Worm (Caenorhabditis elegans): ENCODE data around the gene Y70C5B.2.

Y70C5B.2 gene

ce11 chrV:16647093-16647492 is 13.6 kb downstream of the Y70C5B.2 start, which contains the start of gene W06G6.10:
Gene W06G6.10, minus strand, starts transcription at chrV:16647193.
- TF ChIP-seq K12H6.12 (tag; optimal IDR thresholded peaks at IDR 0.05), result no peak
- TF ChIP-seq unc-130 (GFP tag; optimal IDR thresholded peaks at IDR 0.05), result no peak
- TF ChIP-seq lin-35 (GFP tag; optimal IDR thresholded peaks at IDR 0.05), result no peak
- no peak for TF ChIP-seq F49E8.2 (tag; optimal IDR thresholded peaks at IDR 0.05; ENCODE audit: insufficient read depth)
- TF ChIP-seq madf-10 (tag; optimal IDR thresholded peaks at IDR 0.05), result no peak

ce11 chrV:16646372-16646771 is 14.3 kb downstream of the Y70C5B.2 start, which contains the start of gene W06G6.9:
Gene W06G6.9, minus strand, starts transcription at chrV:16646472.
- TF ChIP-seq madf-3 (GFP tag; IDR thresholded peaks at IDR 0.05), result no peak
- no peak for TF ChIP-seq bed-1 (GFP tag; IDR thresholded peaks at IDR 0.05)
- no peak for TF ChIP-seq him-1 (tag; optimal IDR thresholded peaks at IDR 0.05)
- no peak for TF ChIP-seq ceh-27 (GFP tag; optimal IDR thresholded peaks at IDR 0.05)
- no peak for TF ChIP-seq nfya-1 (tag; optimal IDR thresholded peaks at IDR 0.05; ENCODE audit: borderline replicate concordance, insufficient read depth)
- no peak for TF ChIP-seq snpc-1.1 (tag; optimal IDR thresholded peaks at IDR 0.05; ENCODE audit: insufficient read depth)
- no peak for TF ChIP-seq K11D2.4 (GFP tag; IDR thresholded peaks at IDR 0.05)
- no peak for TF ChIP-seq attf-5 (GFP tag; optimal IDR thresholded peaks at IDR 0.05)
- TF ChIP-seq Y53F4B.3 (GFP tag; IDR thresholded peaks at IDR 0.05), result no peak
- no peak for TF ChIP-seq snpc-3.4 (tag; optimal IDR thresholded peaks at IDR 0.05)
- no peak for TF ChIP-seq F37B4.10 (GFP tag; IDR thresholded peaks at IDR 0.05)
- TF ChIP-seq ZK185.1 (tag; optimal IDR thresholded peaks at IDR 0.05; ENCODE audit: poor library complexity, severe bottlenecking), result no peak
- no peak for TF ChIP-seq ceh-100 (GFP tag; IDR thresholded peaks at IDR 0.05)
- no peak for TF ChIP-seq nfyb-1 (GFP tag; IDR thresholded peaks at IDR 0.05)
- no peak for TF ChIP-seq K12H6.12 (tag; optimal IDR thresholded peaks at IDR 0.05)
- TF ChIP-seq egrh-3 (GFP tag; IDR thresholded peaks at IDR 0.05), result no peak
- no peak for TF ChIP-seq T07F8.4 (tag; optimal IDR thresholded peaks at IDR 0.05)

DNA sequence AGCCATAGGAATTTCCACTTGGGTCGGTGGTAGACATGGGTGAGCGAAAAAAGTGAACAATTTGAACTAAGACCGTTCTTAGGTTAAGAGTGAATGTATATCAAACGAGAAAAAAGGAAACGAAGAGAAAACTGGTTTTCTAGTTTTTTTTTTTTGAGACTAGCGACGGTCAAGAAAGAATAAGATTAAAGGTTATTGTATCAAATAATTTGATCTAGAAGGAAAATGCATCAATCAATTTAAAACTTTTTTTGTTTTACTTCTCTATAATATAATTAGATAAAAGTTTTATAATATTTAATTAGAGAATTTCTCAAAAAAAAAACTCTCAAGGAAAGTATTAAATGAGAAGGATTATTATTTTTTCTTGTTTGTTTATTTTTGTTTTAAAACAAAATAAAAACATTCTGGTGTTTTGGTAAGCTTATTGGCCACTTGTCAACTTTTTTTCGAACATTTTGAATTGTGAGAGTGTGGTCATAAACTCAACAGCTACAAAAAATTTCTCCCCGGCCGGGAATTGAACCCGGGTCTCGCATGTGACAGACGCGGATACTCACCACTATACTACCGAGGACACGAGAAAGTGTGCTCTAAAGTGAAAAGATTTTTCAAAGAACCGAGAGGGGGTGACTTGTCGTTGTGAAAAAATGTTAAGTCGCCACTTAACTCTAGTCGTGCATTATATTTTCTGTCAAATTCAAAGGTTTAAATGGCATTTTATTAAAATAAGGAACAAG is 15.3 kb downstream of the Y70C5B.2 start, which contains the start of gene W06G6.17:
W06G6.17 (minus strand) TSS at position 51 of the 740 bp plus-strand sequence.
- TF ChIP-seq rpc-1 (optimal IDR thresholded peaks at IDR 0.05), result peak; percentile 63
- TF ChIP-seq rpc-1 (tag; optimal IDR thresholded peaks at IDR 0.05), result peak; percentile 78
- TF ChIP-seq ceh-27 (GFP tag; optimal IDR thresholded peaks at IDR 0.05), result no peak
- no peak for TF ChIP-seq tlf-1 (GFP tag; optimal IDR thresholded peaks at IDR 0.05)
- no peak for TF ChIP-seq lsl-1 (GFP tag; optimal IDR thresholded peaks at IDR 0.05)
- peak; percentile 64 for TF ChIP-seq B0261.1 (tag; optimal IDR thresholded peaks at IDR 0.05)
- peak; percentile 62; the same call in 1 of the 2 replicates for TF ChIP-seq lin-26 (GFP tag; IDR thresholded peaks at IDR 0.05)
- TF ChIP-seq unc-62 (GFP tag; optimal IDR thresholded peaks at IDR 0.05), result no peak
- TF ChIP-seq tbp1 (GFP tag; optimal IDR thresholded peaks at IDR 0.05), result peak; percentile 86
- peak; percentile 69; the same call in 1 of the 2 replicates for TF ChIP-seq nfyb-1 (GFP tag; IDR thresholded peaks at IDR 0.05)
- TF ChIP-seq hlh-26 (GFP tag; conservative IDR thresholded peaks at IDR 0.05), result no peak
- 0 out of 2 replicates have a peak, but pooled peaks have one; percentile 20 for TF ChIP-seq ztf-25 (GFP tag; IDR thresholded peaks at IDR 0.05)
- peak; percentile 15 for TF ChIP-seq snpc-4 (GFP tag; optimal IDR thresholded peaks at IDR 0.05)
- TF ChIP-seq snpc-4 (tag; optimal IDR thresholded peaks at IDR 0.05), result peak in 3 of 4 experiments; percentile 42 to 86 (median 79)
- TF ChIP-seq nhr-90 (tag; optimal IDR thresholded peaks at IDR 0.05), result peak; percentile 48
- peak; percentile 33; the same call in 1 of the 2 replicates for TF ChIP-seq hmg-1.2 (GFP tag; IDR thresholded peaks at IDR 0.05)
- no peak for TF ChIP-seq lir-1 (GFP tag; conservative IDR thresholded peaks at IDR 0.05)
- peak; percentile 56 for TF ChIP-seq him-1 (tag; optimal IDR thresholded peaks at IDR 0.05)
- no peak for TF ChIP-seq aptf-2 (GFP tag; conservative IDR thresholded peaks at IDR 0.05)
- TF ChIP-seq snpc-1.1 (tag; optimal IDR thresholded peaks at IDR 0.05; ENCODE audit: insufficient read depth), result peak; percentile 56
- peak; percentile 56 for TF ChIP-seq die-1 (tag; optimal IDR thresholded peaks at IDR 0.05)
- TF ChIP-seq ztf-18 (tag; optimal IDR thresholded peaks at IDR 0.05), result peak; percentile 20
- TF ChIP-seq attf-6 (GFP tag; IDR thresholded peaks at IDR 0.05), result peak; percentile 72; the same call in 1 of the 2 replicates
- no peak for TF ChIP-seq F39B2.1 (GFP tag; IDR thresholded peaks at IDR 0.05)

All from whole organism, young adult.